Worm (Caenorhabditis elegans): ENCODE data around the gene des-2.

- TF ChIP-seq egl-27 (tag; optimal IDR thresholded peaks at IDR 0.05) (no peak), fkh-10 (GFP tag; optimal IDR thresholded peaks at IDR 0.05) (no peak), fos-1 (tag; optimal IDR thresholded peaks at IDR 0.05) (no peak), ama-1 (optimal IDR thresholded peaks at IDR 0.05) (no peak), unc-62 (GFP tag; optimal IDR thresholded peaks at IDR 0.05) (no peak), ztf-4 (tag; optimal IDR thresholded peaks at IDR 0.05) (no peak), C34B4.2 (tag; optimal IDR thresholded peaks at IDR 0.05) (no peak)
Observed at ce11 chrV:11443503-11443902, 22.0 kb upstream of the des-2 start, which contains the start of gene F57B7.2.
